Fruit fly (Drosophila melanogaster) whole organism, embryonic: ENCODE measurements around the gene CG33230.
A peak's percentile ranks its signal among the peaks of the same experiment; 100 is the strongest.

Experiments
- Adf1 ChIP-seq: fragments of 200-800 bp; sonication (Bioruptor generic); IDR thresholded peaks from 2 replicates; pipeline ENCODE4 v1.3.6; 2022; ENCODE audit warnings: missing biosample characterization, missing genetic modification characterization
- Blimp-1 ChIP-seq: fragments of 200-800 bp; sonication (Bioruptor generic); optimal IDR thresholded peaks from 3 replicates; lab custom pipeline; 2018; ENCODE audit warnings: missing biosample characterization, missing genetic modification characterization, mild to moderate bottlenecking, moderate library complexity, missing genetic modification reagents
- CG11560 ChIP-seq: fragments of 200-800 bp; sonication (Bioruptor generic); IDR thresholded peaks from 3 replicates; pipeline ENCODE4 v1.3.6; 2022; ENCODE audit warnings: missing biosample characterization, missing genetic modification characterization
- CG12659 ChIP-seq: fragments of 200-800 bp; sonication (Bioruptor generic); optimal IDR thresholded peaks from 3 replicates; lab custom pipeline; 2017; ENCODE audit warnings: mild to moderate bottlenecking, missing biosample characterization, missing genetic modification reagents, missing genetic modification characterization
- CG13123 ChIP-seq: fragments of 200-800 bp; sonication (Bioruptor generic); optimal IDR thresholded peaks from 2 replicates; lab custom pipeline; 2016; ENCODE audit warnings: missing biosample characterization, missing genetic modification characterization
- CG13296 ChIP-seq: fragments of 200-800 bp; sonication (Bioruptor generic); optimal IDR thresholded peaks from 3 replicates; lab custom pipeline; 2018; ENCODE audit warnings: missing biosample characterization, mild to moderate bottlenecking, missing genetic modification characterization
- CG14965 ChIP-seq: fragments of 200-800 bp; sonication (Bioruptor generic); optimal IDR thresholded peaks from 2 replicates; lab custom pipeline; 2016; ENCODE audit warnings: missing biosample characterization, missing genetic modification characterization, borderline replicate concordance
- CG15011 ChIP-seq: fragments of 200-800 bp; sonication (Bioruptor generic); optimal IDR thresholded peaks from 3 replicates; lab custom pipeline; 2018; ENCODE audit warnings: missing biosample characterization, mild to moderate bottlenecking, missing genetic modification characterization
- CG1529 ChIP-seq: fragments of 200-800 bp; sonication (Bioruptor generic); optimal IDR thresholded peaks from 3 replicates; lab custom pipeline; 2018; ENCODE audit warnings: missing biosample characterization, missing genetic modification characterization
- CG15514 ChIP-seq: fragments of 200-800 bp; sonication (Bioruptor generic); optimal IDR thresholded peaks from 3 replicates; lab custom pipeline; 2017; ENCODE audit warnings: missing biosample characterization, missing genetic modification characterization, mild to moderate bottlenecking, moderate library complexity, missing genetic modification reagents
- CG2875 ChIP-seq: fragments of 200-800 bp; sonication (Bioruptor generic); optimal IDR thresholded peaks from 2 replicates; lab custom pipeline; 2017; ENCODE audit warnings: missing biosample characterization, mild to moderate bottlenecking, missing genetic modification characterization, missing genetic modification reagents
- CG3065 ChIP-seq: fragments of 200-800 bp; sonication (Bioruptor generic); optimal IDR thresholded peaks from 2 replicates; lab custom pipeline; 2016; ENCODE audit warnings: missing biosample characterization, missing genetic modification characterization
- CG31365 ChIP-seq: fragments of 200-800 bp; sonication (Bioruptor generic); optimal IDR thresholded peaks from 2 replicates; lab custom pipeline; 2018; ENCODE audit warnings: missing biosample characterization, mild to moderate bottlenecking, missing genetic modification characterization
- CG33213 ChIP-seq: fragments of 200-800 bp; sonication (Bioruptor generic); optimal IDR thresholded peaks from 3 replicates; lab custom pipeline; 2016; ENCODE audit warnings: missing biosample characterization, missing genetic modification characterization
- CG8388 ChIP-seq: fragments of 200-800 bp; sonication (Bioruptor generic); optimal IDR thresholded peaks from 2 replicates; lab custom pipeline; 2019; ENCODE audit warnings: missing biosample characterization, mild to moderate bottlenecking, missing genetic modification characterization, moderate library complexity
- CG9876 ChIP-seq: fragments of 200-800 bp; sonication (Bioruptor generic); optimal IDR thresholded peaks from 2 replicates; lab custom pipeline; 2016; ENCODE audit warnings: missing biosample characterization, missing genetic modification characterization
- D ChIP-seq, 2 experiments: fragments of 200-800 bp in 1 of 2; fragments of >200 bp in 1 of 2; sonication (Bioruptor generic) in 1 of 2; optimal IDR thresholded peaks; 2 replicates in 1 of 2; 3 replicates in 1 of 2; lab custom pipeline; 2017; ENCODE audit warnings: mild to moderate bottlenecking in 1 of 2, missing biosample characterization in 1 of 2, missing genetic modification characterization in 1 of 2, missing genetic modification reagents in 1 of 2
- Dek ChIP-seq: fragments of 200-800 bp; sonication (Bioruptor generic); optimal IDR thresholded peaks from 3 replicates; lab custom pipeline; 2019; ENCODE audit warnings: missing biosample characterization, mild to moderate bottlenecking, missing genetic modification characterization, moderate library complexity
- Dfd ChIP-seq, 2 experiments: fragments of >200 bp; optimal IDR thresholded peaks; 2 replicates each; lab custom pipeline; 2017; ENCODE audit warnings: missing biosample characterization in 2 of 2, missing genetic modification characterization in 2 of 2
- Elba2 ChIP-seq: fragments of 200-800 bp; sonication (Bioruptor generic); optimal IDR thresholded peaks from 3 replicates; lab custom pipeline; 2016; ENCODE audit warnings: missing biosample characterization, missing genetic modification characterization
- Ets65A ChIP-seq: fragments of 200-800 bp; sonication (Bioruptor generic); peaks from one replicate; lab custom pipeline; 2016; ENCODE audit warnings: missing biosample characterization, missing genetic modification characterization
- Hand ChIP-seq: fragments of 200-800 bp; sonication (Bioruptor generic); optimal IDR thresholded peaks from 2 replicates; lab custom pipeline; 2017; ENCODE audit warnings: mild to moderate bottlenecking, missing biosample characterization, missing genetic modification reagents, missing genetic modification characterization
- Hr39 ChIP-seq: fragments of >200 bp; optimal IDR thresholded peaks from 2 replicates; lab custom pipeline; 2017
- Hsf ChIP-seq: fragments of 200-800 bp; sonication (Bioruptor generic); optimal IDR thresholded peaks from 3 replicates; lab custom pipeline; 2016; ENCODE audit warnings: missing biosample characterization, missing genetic modification characterization
- Mes4 ChIP-seq: fragments of 200-800 bp; sonication (Bioruptor generic); optimal IDR thresholded peaks from 2 replicates; lab custom pipeline; 2016; ENCODE audit warnings: missing biosample characterization, missing genetic modification characterization
- Myb ChIP-seq: fragments of 200-800 bp; sonication (Bioruptor generic); optimal IDR thresholded peaks from 2 replicates; lab custom pipeline; 2016; ENCODE audit warnings: missing biosample characterization, missing genetic modification characterization
- Ptx1 ChIP-seq: fragments of 200-800 bp; sonication (Bioruptor generic); IDR thresholded peaks from 2 replicates; pipeline ENCODE4 v1.3.6; 2022; ENCODE audit warnings: missing biosample characterization, missing genetic modification characterization
- Spps ChIP-seq: fragments of 200-800 bp; sonication (Bioruptor generic); optimal IDR thresholded peaks from 2 replicates; lab custom pipeline; 2018; ENCODE audit warnings: missing biosample characterization, mild to moderate bottlenecking, missing genetic modification characterization
- Taf1 ChIP-seq: fragments of 200-800 bp; sonication (Bioruptor generic); IDR thresholded peaks from 2 replicates; pipeline ENCODE4 v1.3.6; 2022; ENCODE audit warnings: missing biosample characterization, missing genetic modification characterization
- Xrp1 ChIP-seq: fragments of 200-800 bp; sonication (Bioruptor generic); IDR thresholded peaks from 2 replicates; pipeline ENCODE4 v1.3.6; 2022; ENCODE audit warnings: missing biosample characterization, missing genetic modification characterization
- bsh ChIP-seq, 2 experiments: fragments of 200-800 bp; sonication (Bioruptor generic); optimal IDR thresholded peaks; 2 replicates each; lab custom pipeline; 2017 to 2018; ENCODE audit warnings: mild to moderate bottlenecking in 2 of 2, missing biosample characterization in 2 of 2, missing genetic modification characterization in 2 of 2, moderate library complexity in 1 of 2
- cg ChIP-seq: fragments of 200-800 bp; sonication (Bioruptor generic); optimal IDR thresholded peaks from 3 replicates; lab custom pipeline; 2019; ENCODE audit warnings: missing biosample characterization, mild to moderate bottlenecking, missing genetic modification characterization, moderate library complexity
- fd64A ChIP-seq: fragments of 200-800 bp; sonication (Bioruptor generic); optimal IDR thresholded peaks from 3 replicates; lab custom pipeline; 2018; ENCODE audit warnings: missing biosample characterization, mild to moderate bottlenecking, missing genetic modification characterization
- grau ChIP-seq: fragments of 200-800 bp; optimal IDR thresholded peaks from 3 replicates; lab custom pipeline; 2019; ENCODE audit warnings: missing biosample characterization, mild to moderate bottlenecking, missing genetic modification characterization, moderate library complexity
- grn ChIP-seq: fragments of 200-800 bp; sonication (Bioruptor generic); optimal IDR thresholded peaks from 3 replicates; lab custom pipeline; 2017; ENCODE audit warnings: missing biosample characterization, missing genetic modification characterization
- ham ChIP-seq: fragments of 200-800 bp; sonication (Bioruptor generic); IDR thresholded peaks from 2 replicates; pipeline ENCODE4 v1.3.6; 2022; ENCODE audit warnings: missing biosample characterization, missing genetic modification characterization
- her ChIP-seq: fragments of 200-800 bp; sonication (Bioruptor generic); optimal IDR thresholded peaks from 2 replicates; lab custom pipeline; 2016; ENCODE audit warnings: missing biosample characterization, missing genetic modification characterization
- kni ChIP-seq: fragments of 200-800 bp; sonication (Bioruptor generic); optimal IDR thresholded peaks from 3 replicates; lab custom pipeline; 2017; ENCODE audit warnings: mild to moderate bottlenecking, missing biosample characterization, missing genetic modification reagents, missing genetic modification characterization
- lilli ChIP-seq: fragments of 200-800 bp; sonication (Bioruptor generic); optimal IDR thresholded peaks from 3 replicates; lab custom pipeline; 2016; ENCODE audit warnings: missing biosample characterization, missing genetic modification characterization
- nerfin-2 ChIP-seq: fragments of 200-800 bp; sonication (Bioruptor generic); IDR thresholded peaks from 2 replicates; pipeline ENCODE4 v1.3.6; 2022; ENCODE audit warnings: missing biosample characterization, missing genetic modification characterization; ENCODE audit not compliant: partially characterized antibody
- nom ChIP-seq: fragments of 200-800 bp; sonication (Bioruptor generic); optimal IDR thresholded peaks from 2 replicates; lab custom pipeline; 2017; ENCODE audit warnings: missing biosample characterization, missing genetic modification characterization, mild to moderate bottlenecking, moderate library complexity, missing genetic modification reagents
- p53 ChIP-seq: fragments of 200-800 bp; sonication (Bioruptor generic); optimal IDR thresholded peaks from 2 replicates; lab custom pipeline; 2016; ENCODE audit warnings: missing biosample characterization, missing genetic modification characterization
- pnt ChIP-seq: fragments of 200-800 bp; sonication (Bioruptor generic); optimal IDR thresholded peaks from 3 replicates; lab custom pipeline; 2016; ENCODE audit warnings: missing biosample characterization, missing genetic modification characterization
- pros ChIP-seq: fragments of 200-800 bp; sonication (Bioruptor generic); optimal IDR thresholded peaks from 3 replicates; lab custom pipeline; 2019; ENCODE audit warnings: missing biosample characterization, mild to moderate bottlenecking, missing genetic modification characterization, moderate library complexity
- rib ChIP-seq: fragments of 200-800 bp; sonication (Bioruptor generic); IDR thresholded peaks from 2 replicates; pipeline ENCODE4 v1.3.6; 2022; ENCODE audit warnings: missing biosample characterization, missing genetic modification characterization
- sim ChIP-seq: fragments of 200-800 bp; sonication (Bioruptor generic); IDR thresholded peaks from 2 replicates; pipeline ENCODE4 v1.3.6; 2022; ENCODE audit warnings: missing biosample characterization, missing genetic modification characterization
- stwl ChIP-seq: fragments of 200-800 bp; sonication (Bioruptor generic); optimal IDR thresholded peaks from 3 replicates; lab custom pipeline; 2018; ENCODE audit warnings: missing biosample characterization, mild to moderate bottlenecking, missing genetic modification characterization, moderate library complexity
- usp ChIP-seq: fragments of >200 bp; optimal IDR thresholded peaks from 2 replicates; lab custom pipeline; 2017; ENCODE audit warnings: missing biosample characterization, missing genetic modification characterization
- zfh1 ChIP-seq: fragments of 200-800 bp; sonication (Bioruptor generic); IDR thresholded peaks from 3 replicates; pipeline ENCODE4 v1.3.6; 2022; ENCODE audit warnings: missing biosample characterization, missing genetic modification characterization

Gene CG33230

DNA sequence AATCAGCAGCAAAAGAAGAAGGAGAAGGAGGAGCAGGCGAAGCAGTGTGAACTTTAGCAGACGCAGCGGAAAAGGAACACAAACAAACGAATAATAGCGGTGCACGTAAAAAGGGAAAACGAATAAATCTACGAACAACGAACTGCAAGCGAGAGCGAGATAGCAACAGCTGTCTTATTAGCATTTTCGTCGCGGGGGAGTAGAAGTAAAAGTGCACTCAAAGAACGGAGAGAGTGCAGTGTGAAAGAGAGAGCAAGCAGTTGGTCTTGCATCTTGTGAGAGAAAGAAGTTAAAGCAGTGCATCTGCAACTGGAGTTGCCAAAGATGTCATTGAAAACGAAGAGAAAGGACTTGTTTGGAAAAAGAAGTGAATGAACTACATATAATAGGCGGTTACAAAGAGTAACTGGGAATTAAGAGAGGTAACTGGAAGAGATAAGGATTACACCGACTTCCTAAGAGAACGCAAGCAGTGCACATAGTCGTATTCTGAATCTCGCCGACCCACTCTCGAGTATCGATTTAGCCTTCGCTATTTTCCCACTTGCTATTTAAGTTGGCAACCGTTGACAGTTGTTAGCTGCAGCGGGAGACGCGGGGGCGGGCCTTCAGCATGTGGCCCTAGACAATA is 25.3 kb upstream of the CG33230 start (continued):
- TF ChIP-seq zfh1 (GFP tag; lab: Robert Waterston, UW) (no peak), bsh (GFP tag; optimal IDR thresholded peaks at IDR 0.05; lab: Kevin White, UChicago) (peak in 1 of 2 experiments; percentile 14), Ets65A (GFP tag; lab: Kevin White, UChicago) (peak; percentile 73), p53 (GFP tag; lab: Kevin White, UChicago) (no peak), CG31365 (peak; percentile 94), Mes4 (GFP tag; lab: Kevin White, UChicago) (no peak), Spps (tag; lab: Kevin White, UChicago) (no peak), nom (GFP tag; lab: Kevin White, UChicago) (peak; percentile 69), CG14965 (GFP tag; lab: Kevin White, UChicago) (no peak), Hsf (GFP tag; lab: Kevin White, UChicago) (no peak), CG33213 (GFP tag; lab: Kevin White, UChicago) (no peak), sim (no peak), fd64A (GFP tag; lab: Kevin White, UChicago) (no peak), Ptx1 (GFP tag; lab: Robert Waterston, UW) (no peak), Blimp-1 (GFP tag; lab: Kevin White, UChicago) (peak; percentile 95), Elba2 (GFP tag; lab: Kevin White, UChicago) (peak; percentile 87), CG3065 (GFP tag; lab: Kevin White, UChicago) (no peak), D (optimal IDR thresholded peaks at IDR 0.05; lab: Kevin White, UChicago) (peak; percentile 45), D (GFP tag; optimal IDR thresholded peaks at IDR 0.05; lab: Kevin White, UChicago) (no peak), kni (GFP tag; lab: Kevin White, UChicago) (peak; percentile 19), cg (no peak), CG2875 (GFP tag; lab: Kevin White, UChicago) (no peak), CG13296 (GFP tag; lab: Kevin White, UChicago) (no peak), pros (GFP tag; lab: Kevin White, UChicago) (peak; percentile 96), Dek (no peak), lilli (GFP tag; lab: Kevin White, UChicago) (no peak), CG15011 (GFP tag; lab: Kevin White, UChicago) (no peak), grn (GFP tag; lab: Kevin White, UChicago) (no peak), Dfd (GFP tag; optimal IDR thresholded peaks at IDR 0.05; lab: Kevin White, UChicago) (peak in 1 of 2 experiments; percentile 85), stwl (tag; lab: Kevin White, UChicago) (peak; percentile 27), Taf1 (GFP tag; lab: Robert Waterston, UW) (no peak), her (GFP tag; lab: Kevin White, UChicago) (no peak)

DNA sequence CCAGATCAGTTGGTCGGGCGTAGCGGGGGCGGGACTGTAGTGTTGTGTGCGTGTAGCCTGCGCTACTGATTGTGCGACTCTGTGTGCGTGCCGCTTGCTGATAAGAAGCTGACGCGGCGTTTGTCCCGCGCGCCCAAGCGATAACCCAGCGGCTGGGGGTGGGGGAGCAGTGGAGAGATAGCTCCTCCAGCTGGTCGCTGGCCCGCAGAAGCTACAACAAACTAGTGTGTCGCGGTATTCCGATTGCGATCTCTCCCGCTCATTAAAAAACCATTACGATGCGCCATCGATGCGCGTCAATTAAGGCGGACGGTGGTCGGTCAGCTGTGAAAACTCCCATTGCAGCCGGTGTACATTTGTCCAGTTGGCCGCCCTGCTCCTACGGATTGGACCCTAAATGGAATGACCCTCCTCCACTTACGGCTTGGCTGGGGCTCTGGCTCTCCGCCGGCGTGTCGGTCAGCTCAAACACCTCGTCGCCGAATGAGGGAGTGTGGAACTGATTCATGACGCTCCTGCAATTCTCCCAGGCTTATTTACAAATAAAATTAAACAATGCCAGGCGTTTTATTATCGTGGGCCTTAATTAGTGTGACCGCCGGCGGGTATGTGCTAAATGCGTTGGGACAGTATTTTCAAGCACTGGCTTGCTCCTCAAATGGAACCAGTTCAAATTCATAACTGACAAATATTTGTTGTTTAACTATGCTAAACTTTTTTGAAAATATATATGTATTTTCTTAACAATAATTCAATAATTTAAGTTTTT is 16.0 kb upstream of the CG33230 start, which contains the start of gene CG12104:
CG12104 (minus strand) TSS at position 611 of the 769 bp plus-strand sequence.
- peak; percentile 37 for TF ChIP-seq grau (tag; lab: Kevin White, UChicago)
- peak; percentile 99 for TF ChIP-seq CG15514 (GFP tag; lab: Kevin White, UChicago)
- TF ChIP-seq rib (GFP tag; lab: Robert Waterston, UW): peak; percentile 54; the same call in 1 of the 2 replicates
- peak; percentile 30 for TF ChIP-seq CG8388
- no peak for TF ChIP-seq Hr39 (lab: Kevin White, UChicago)
- TF ChIP-seq pnt: no peak
- no peak for TF ChIP-seq Hand (GFP tag; lab: Kevin White, UChicago)
- TF ChIP-seq ham (GFP tag; lab: Robert Waterston, UW): no peak
- no peak for TF ChIP-seq Xrp1
- no peak for TF ChIP-seq CG13123 (GFP tag; lab: Kevin White, UChicago)
- TF ChIP-seq CG1529: peak; percentile 27
- TF ChIP-seq CG11560 (tag; lab: Robert Waterston, UW): no peak
- TF ChIP-seq Myb (GFP tag; lab: Kevin White, UChicago): peak; percentile 82
- TF ChIP-seq Adf1 (GFP tag; lab: Robert Waterston, UW): peak; percentile 73
- peak; percentile 47 for TF ChIP-seq CG12659 (GFP tag; lab: Kevin White, UChicago)
- no peak for TF ChIP-seq CG9876 (GFP tag; lab: Kevin White, UChicago)
- TF ChIP-seq nerfin-2 (GFP tag; lab: Robert Waterston, UW): 0 out of 2 replicates have a peak, but pooled peaks have one; percentile 6
- no peak for TF ChIP-seq usp (GFP tag; lab: Kevin White, UChicago)
